2 worm cellular contexts compared by ENCODE assay signal in genomic region chrIII:9765465-9765900, ce11.
TF ChIP-seq lines count a peak whose summit lies in the region.

No protein-coding gene starts in this region.

TF ChIP-seq in whole organism, L4 larva, 104 proteins besides CTCF, POLR2A, EP300 and RAD21 (continued from another document):
- TF ChIP-seq Y5F2A.4 (GFP tag; optimal IDR thresholded peaks at IDR 0.05; lab: Kevin White, UChicago), result peak; percentile 92
- TF ChIP-seq lin-29 (GFP tag; IDR thresholded peaks at IDR 0.05; lab: Robert Waterston, UW), result peak; percentile 94
- TF ChIP-seq D1046.2 (GFP tag; IDR thresholded peaks at IDR 0.05; lab: Robert Waterston, UW), result peak; percentile 93
- TF ChIP-seq fos-1 (tag; optimal IDR thresholded peaks at IDR 0.05; lab: Kevin White, UChicago), result peak; percentile 87
- peak; percentile 63; the same call in 1 of the 2 replicates for TF ChIP-seq Y48G9A.11 (GFP tag; IDR thresholded peaks at IDR 0.05; lab: Robert Waterston, UW)
- peak; percentile 98 for TF ChIP-seq egl-43 (GFP tag; IDR thresholded peaks at IDR 0.05; lab: Robert Waterston, UW)
- peak; percentile 48; the same call in 1 of the 2 replicates for TF ChIP-seq zip-11 (GFP tag; IDR thresholded peaks at IDR 0.05; lab: Robert Waterston, UW)
- peak; percentile 96 for TF ChIP-seq mdt-29 (GFP tag; IDR thresholded peaks at IDR 0.05; lab: Robert Waterston, UW)
- TF ChIP-seq cey-2 (tag; optimal IDR thresholded peaks at IDR 0.05; lab: Kevin White, UChicago; ENCODE audit: borderline replicate concordance, insufficient read depth), result peak; percentile 83
- TF ChIP-seq sdz-12 (GFP tag; optimal IDR thresholded peaks at IDR 0.05; lab: Kevin White, UChicago), result peak; percentile 97
- TF ChIP-seq aha-1 (tag; lab: Kevin White, UChicago), result peak; percentile 100
- peak; percentile 77; the same call in 1 of the 2 replicates for TF ChIP-seq ceh-44 (GFP tag; IDR thresholded peaks at IDR 0.05; lab: Robert Waterston, UW)
- TF ChIP-seq daf-16 (GFP tag; optimal IDR thresholded peaks at IDR 0.05; lab: Kevin White, UChicago), result peak; percentile 77 to 92
- peak; percentile 91 for TF ChIP-seq daf-16 (tag; optimal IDR thresholded peaks at IDR 0.05; lab: Kevin White, UChicago)
- peak; percentile 97 for TF ChIP-seq arid-1 (GFP tag; conservative IDR thresholded peaks at IDR 0.05; lab: Robert Waterston, UW)
- TF ChIP-seq ztf-7 (tag; optimal IDR thresholded peaks at IDR 0.05; lab: Kevin White, UChicago), result peak; percentile 88
- peak; percentile 88 for TF ChIP-seq fkh-10 (GFP tag; optimal IDR thresholded peaks at IDR 0.05; lab: Kevin White, UChicago)
- no peak for TF ChIP-seq F49E8.2 (tag; optimal IDR thresholded peaks at IDR 0.05; lab: Kevin White, UChicago; ENCODE audit: borderline replicate concordance)
- peak; percentile 80 for TF ChIP-seq zag-1 (tag; optimal IDR thresholded peaks at IDR 0.05; lab: Kevin White, UChicago)
- peak; percentile 95 for TF ChIP-seq F37D6.2 (tag; optimal IDR thresholded peaks at IDR 0.05; lab: Kevin White, UChicago)
- peak; percentile 99 for TF ChIP-seq hmg-1.1 (GFP tag; IDR thresholded peaks at IDR 0.05; lab: Robert Waterston, UW)
- peak; percentile 99 to 100 for TF ChIP-seq lsy-2 (tag; optimal IDR thresholded peaks at IDR 0.05; lab: Kevin White, UChicago)
- TF ChIP-seq mep-1 (tag; optimal IDR thresholded peaks at IDR 0.05; lab: Kevin White, UChicago), result peak; percentile 99
- TF ChIP-seq attf-4 (tag; optimal IDR thresholded peaks at IDR 0.05; lab: Kevin White, UChicago), result no peak
- TF ChIP-seq nhr-11 (tag; optimal IDR thresholded peaks at IDR 0.05; lab: Kevin White, UChicago), result peak; percentile 99
- peak; percentile 8 for TF ChIP-seq ceh-82 (tag; optimal IDR thresholded peaks at IDR 0.05; lab: Kevin White, UChicago)
- TF ChIP-seq hif-1 (tag; optimal IDR thresholded peaks at IDR 0.05; lab: Kevin White, UChicago), result peak; percentile 81 to 96
- TF ChIP-seq egl-27 (tag; optimal IDR thresholded peaks at IDR 0.05; lab: Kevin White, UChicago), result peak; percentile 19
- TF ChIP-seq F26F4.8 (GFP tag; conservative IDR thresholded peaks at IDR 0.05; lab: Robert Waterston, UW), result no peak
- TF ChIP-seq pqm-1 (tag; optimal IDR thresholded peaks at IDR 0.05; lab: Kevin White, UChicago), result peak; percentile 33
- TF ChIP-seq lin-15B (tag; optimal IDR thresholded peaks at IDR 0.05; lab: Kevin White, UChicago), result no peak
- peak; percentile 73; the same call in 1 of the 2 replicates for TF ChIP-seq F44E2.7 (GFP tag; IDR thresholded peaks at IDR 0.05; lab: Robert Waterston, UW)
- TF ChIP-seq spr-1 (tag; optimal IDR thresholded peaks at IDR 0.05; lab: Kevin White, UChicago), result peak; percentile 95
- peak; percentile 95 for TF ChIP-seq mes-2 (tag; optimal IDR thresholded peaks at IDR 0.05; lab: Kevin White, UChicago; ENCODE audit: poor library complexity, severe bottlenecking)
- peak; percentile 24 to 87 for TF ChIP-seq ZK546.5 (tag; optimal IDR thresholded peaks at IDR 0.05; lab: Kevin White, UChicago)
- TF ChIP-seq lin-1 (GFP tag; IDR thresholded peaks at IDR 0.05; lab: Robert Waterston, UW), result peak; percentile 98
- TF ChIP-seq lim-7 (GFP tag; IDR thresholded peaks at IDR 0.05; lab: Robert Waterston, UW), result peak; percentile 65
- TF ChIP-seq nhr-6 (tag; optimal IDR thresholded peaks at IDR 0.05; lab: Kevin White, UChicago), result peak; percentile 96
- peak; percentile 36 for TF ChIP-seq aly-2 (tag; optimal IDR thresholded peaks at IDR 0.05; lab: Kevin White, UChicago)
- TF ChIP-seq unc-39 (tag; optimal IDR thresholded peaks at IDR 0.05; lab: Kevin White, UChicago), result peak; percentile 37
- peak; percentile 92 for TF ChIP-seq madf-9 (GFP tag; conservative IDR thresholded peaks at IDR 0.05; lab: Robert Waterston, UW)
- TF ChIP-seq spr-3 (GFP tag; optimal IDR thresholded peaks at IDR 0.05; lab: Kevin White, UChicago), result peak; percentile 98
- peak in 1 of 2 experiments; percentile 100 for TF ChIP-seq unc-62 (GFP tag; optimal IDR thresholded peaks at IDR 0.05 in 1 of 2; lab: Kevin White, UChicago)
- TF ChIP-seq unc-62 (tag; optimal IDR thresholded peaks at IDR 0.05; lab: Kevin White, UChicago), result no peak
- peak; percentile 98 for TF ChIP-seq nhr-25 (tag; optimal IDR thresholded peaks at IDR 0.05; lab: Kevin White, UChicago; ENCODE audit: borderline replicate concordance, insufficient read depth)
- TF ChIP-seq saeg-2 (GFP tag; IDR thresholded peaks at IDR 0.05; lab: Robert Waterston, UW), result peak; percentile 99
- peak; percentile 78; the same call in 1 of the 2 replicates for TF ChIP-seq ZK337.2 (GFP tag; IDR thresholded peaks at IDR 0.05; lab: Robert Waterston, UW)
- TF ChIP-seq mxl-3 (GFP tag; optimal IDR thresholded peaks at IDR 0.05; lab: Kevin White, UChicago), result peak; percentile 99

TF ChIP-seq in whole organism, late embryonic, 69 proteins besides CTCF, POLR2A, EP300 and RAD21 (continued from another document):
- TF ChIP-seq ama-1 (optimal IDR thresholded peaks at IDR 0.05; lab: Kevin White, UChicago), result peak; percentile 96
- TF ChIP-seq ceh-6 (GFP tag; optimal IDR thresholded peaks at IDR 0.05; lab: Kevin White, UChicago), result peak; percentile 79
- TF ChIP-seq npax-4 (tag; optimal IDR thresholded peaks at IDR 0.05; lab: Kevin White, UChicago), result no peak
- peak; percentile 45 for TF ChIP-seq sdc-2 (tag; optimal IDR thresholded peaks at IDR 0.05; lab: Kevin White, UChicago)
- TF ChIP-seq nhr-232 (tag; optimal IDR thresholded peaks at IDR 0.05; lab: Kevin White, UChicago), result no peak
- peak; percentile 76 for TF ChIP-seq ceh-19 (GFP tag; optimal IDR thresholded peaks at IDR 0.05; lab: Kevin White, UChicago)
